Worm (Caenorhabditis elegans) whole organism, mixed stage, embryonic: Measurements from ENCODE around the gene C13A10.1.

Experiments
- bed-3 ChIP-seq: fragments of 200-800 bp; sonication (Bioruptor generic); optimal IDR thresholded peaks from 3 replicates; lab custom pipeline; 2018; ENCODE audit warnings: mild to moderate bottlenecking, missing genetic modification characterization, moderate library complexity, missing compliant biosample characterization
- blmp-1 ChIP-seq: fragments of 150-350 bp; optimal IDR thresholded peaks from 2 replicates; lab custom pipeline; 2014; ENCODE audit warnings: missing biosample characterization, missing genetic modification characterization
- elt-3 ChIP-seq: fragments of 150-350 bp; optimal IDR thresholded peaks from 2 replicates; lab custom pipeline; 2014; ENCODE audit warnings: missing biosample characterization, missing genetic modification characterization
- nhr-237 ChIP-seq: fragments of 150-350 bp; optimal IDR thresholded peaks from 2 replicates; lab custom pipeline; 2014; ENCODE audit warnings: missing biosample characterization, missing genetic modification characterization
- nhr-76 ChIP-seq: sonication (generic microtip); optimal IDR thresholded peaks from 2 replicates; lab custom pipeline; 2017; ENCODE audit warnings: missing biosample characterization, missing genetic modification characterization
- unc-62 ChIP-seq: fragments of 150-350 bp; optimal IDR thresholded peaks from 2 replicates; lab custom pipeline; 2014; ENCODE audit warnings: missing biosample characterization, missing genetic modification reagents, missing genetic modification characterization
- ztf-11 ChIP-seq: fragments of 150-350 bp; optimal IDR thresholded peaks from 2 replicates; lab custom pipeline; 2014; ENCODE audit warnings: missing biosample characterization, missing genetic modification characterization

- no peak for TF ChIP-seq unc-62
- no peak for TF ChIP-seq ztf-11 (tag; lab: Kevin White, UChicago)
- TF ChIP-seq elt-3 (tag; lab: Kevin White, UChicago), result no peak
- no peak for TF ChIP-seq bed-3 (GFP tag; lab: Kevin White, UChicago)
- peak; percentile 5 for TF ChIP-seq blmp-1 (tag; lab: Kevin White, UChicago)
- no peak for TF ChIP-seq nhr-76 (tag; lab: Kevin White, UChicago)
- no peak for TF ChIP-seq nhr-237 (tag; lab: Kevin White, UChicago)
These were observed 26.2 kb upstream of the C13A10.1 start, which contains the start of gene F54D12.9 for ce11 chrII:1381618-1382017.
